Fruit fly (Drosophila melanogaster): Measurements from ENCODE around the gene pot.

dm6 chrX:11893643-11894042 is 23.4 kb downstream of the pot start, which contains the start of gene wisp:
- TF ChIP-seq Gug (GFP tag; IDR thresholded peaks at IDR 0.05) (no peak), cyc (GFP tag; optimal IDR thresholded peaks at IDR 0.05) (no peak), CG8319 (GFP tag; optimal IDR thresholded peaks at IDR 0.05) (no peak), CG9139 (GFP tag; optimal IDR thresholded peaks at IDR 0.05) (no peak)
